Fruit fly (Drosophila melanogaster) whole organism, embryonic: Measurements from ENCODE around the gene CG43760.

ENCODE experiments used
- Bgb ChIP-seq: fragments of 200-800 bp; sonication (Bioruptor generic); IDR thresholded peaks from 2 replicates; pipeline ENCODE4 v1.3.6; 2022; ENCODE audit warnings: missing biosample characterization, missing genetic modification characterization; ENCODE audit not compliant: partially characterized antibody
- CG10267 ChIP-seq: fragments of 200-800 bp; sonication (Bioruptor generic); optimal IDR thresholded peaks from 2 replicates; lab custom pipeline; 2018; ENCODE audit warnings: missing biosample characterization, mild to moderate bottlenecking, missing genetic modification characterization, moderate library complexity
- CG12155 ChIP-seq: fragments of 200-800 bp; sonication (Bioruptor generic); optimal IDR thresholded peaks from 3 replicates; lab custom pipeline; 2016; ENCODE audit warnings: missing biosample characterization, missing genetic modification characterization
- CG13287 ChIP-seq: fragments of 200-800 bp; sonication (Bioruptor generic); IDR thresholded peaks from 2 replicates; pipeline ENCODE4 v1.3.6; 2022; ENCODE audit warnings: missing biosample characterization, missing genetic modification characterization; ENCODE audit not compliant: partially characterized antibody
- CG15073 ChIP-seq: fragments of 200-800 bp; sonication (Bioruptor generic); optimal IDR thresholded peaks from 2 replicates; lab custom pipeline; 2016; ENCODE audit warnings: missing biosample characterization, missing genetic modification characterization
- CG3163 ChIP-seq: fragments of 200-800 bp; sonication (Bioruptor generic); optimal IDR thresholded peaks from 3 replicates; lab custom pipeline; 2016; ENCODE audit warnings: missing biosample characterization, missing genetic modification characterization
- CG4360 ChIP-seq: fragments of 200-800 bp; sonication (Bioruptor generic); IDR thresholded peaks from 2 replicates; pipeline ENCODE4 v1.3.6; 2022; ENCODE audit warnings: missing biosample characterization, missing genetic modification characterization
- CG6254 ChIP-seq: fragments of 200-800 bp; sonication (Bioruptor generic); optimal IDR thresholded peaks from 3 replicates; lab custom pipeline; 2017; ENCODE audit warnings: mild to moderate bottlenecking, missing biosample characterization, missing genetic modification reagents, missing genetic modification characterization
- CG6791 ChIP-seq: fragments of 200-800 bp; sonication (Bioruptor generic); IDR thresholded peaks from 3 replicates; pipeline ENCODE4 v1.3.6; 2022; ENCODE audit warnings: missing biosample characterization, missing genetic modification characterization; ENCODE audit not compliant: partially characterized antibody
- CG7928 ChIP-seq: fragments of 200-800 bp; sonication (Bioruptor generic); optimal IDR thresholded peaks from 2 replicates; lab custom pipeline; 2017; ENCODE audit warnings: missing biosample characterization, mild to moderate bottlenecking, missing genetic modification characterization
- CG8924 ChIP-seq: fragments of 200-800 bp; optimal IDR thresholded peaks from 3 replicates; lab custom pipeline; 2019; ENCODE audit warnings: missing biosample characterization, mild to moderate bottlenecking, missing genetic modification characterization, moderate library complexity
- D19A ChIP-seq: fragments of 200-800 bp; optimal IDR thresholded peaks from 3 replicates; lab custom pipeline; 2019; ENCODE audit warnings: missing biosample characterization, mild to moderate bottlenecking, missing genetic modification characterization, moderate library complexity
- Deaf1 ChIP-seq: fragments of 200-800 bp; optimal IDR thresholded peaks from 3 replicates; lab custom pipeline; 2019; ENCODE audit warnings: missing biosample characterization, mild to moderate bottlenecking, missing genetic modification characterization, moderate library complexity
- Dp ChIP-seq: fragments of 200-800 bp; sonication (Bioruptor generic); optimal IDR thresholded peaks from 2 replicates; lab custom pipeline; 2018; ENCODE audit warnings: missing biosample characterization, mild to moderate bottlenecking, missing genetic modification characterization, moderate library complexity
- Elba2 ChIP-seq: fragments of 200-800 bp; sonication (Bioruptor generic); optimal IDR thresholded peaks from 3 replicates; lab custom pipeline; 2016; ENCODE audit warnings: missing biosample characterization, missing genetic modification characterization
- HLH3B ChIP-seq: fragments of 200-800 bp; sonication (Bioruptor generic); IDR thresholded peaks from 2 replicates; pipeline ENCODE4 v1.3.6; 2022; ENCODE audit warnings: missing biosample characterization, missing genetic modification characterization
- HmgD ChIP-seq: fragments of 200-800 bp; sonication (Bioruptor generic); optimal IDR thresholded peaks from 3 replicates; lab custom pipeline; 2016; ENCODE audit warnings: missing biosample characterization, missing genetic modification characterization
- HmgZ ChIP-seq: fragments of 200-800 bp; sonication (Bioruptor generic); optimal IDR thresholded peaks from 2 replicates; lab custom pipeline; 2018; ENCODE audit warnings: missing biosample characterization, mild to moderate bottlenecking, missing genetic modification characterization
- Nf-YB ChIP-seq: fragments of 200-800 bp; sonication (Bioruptor generic); optimal IDR thresholded peaks from 3 replicates; lab custom pipeline; 2019; ENCODE audit warnings: missing biosample characterization, mild to moderate bottlenecking, missing genetic modification characterization, moderate library complexity
- Trl ChIP-seq, 3 experiments: fragments of >200 bp in 2 of 3; fragments of 200-800 bp in 1 of 3; sonication (Bioruptor generic) in 1 of 3; optimal IDR thresholded peaks; 2 replicates in 1 of 3; 3 replicates in 2 of 3; lab custom pipeline; 2016 to 2017; ENCODE audit warnings: missing biosample characterization in 1 of 3, missing genetic modification characterization in 1 of 3
- bbx ChIP-seq: fragments of 200-800 bp; sonication (Bioruptor generic); IDR thresholded peaks from 2 replicates; pipeline ENCODE4 v1.3.6; 2022; ENCODE audit warnings: missing biosample characterization, missing genetic modification characterization; ENCODE audit not compliant: partially characterized antibody
- cg ChIP-seq: fragments of 200-800 bp; sonication (Bioruptor generic); optimal IDR thresholded peaks from 3 replicates; lab custom pipeline; 2019; ENCODE audit warnings: missing biosample characterization, mild to moderate bottlenecking, missing genetic modification characterization, moderate library complexity
- corto ChIP-seq: fragments of 200-800 bp; sonication (Bioruptor generic); optimal IDR thresholded peaks from 2 replicates; lab custom pipeline; 2016; ENCODE audit warnings: missing biosample characterization, mild to moderate bottlenecking, missing genetic modification characterization, moderate library complexity
- crol ChIP-seq: fragments of 200-800 bp; sonication (Bioruptor generic); IDR thresholded peaks from 2 replicates; pipeline ENCODE4 v1.3.6; 2022; ENCODE audit warnings: missing biosample characterization, missing genetic modification characterization
- fd102C ChIP-seq: fragments of 200-800 bp; sonication (Bioruptor generic); optimal IDR thresholded peaks from 2 replicates; lab custom pipeline; 2018; ENCODE audit warnings: missing biosample characterization, mild to moderate bottlenecking, missing genetic modification characterization, moderate library complexity
- gsb-n ChIP-seq: fragments of 200-800 bp; sonication (Bioruptor generic); optimal IDR thresholded peaks from 3 replicates; lab custom pipeline; 2018; ENCODE audit warnings: missing biosample characterization, mild to moderate bottlenecking, missing genetic modification characterization
- hbn ChIP-seq: fragments of 200-800 bp; sonication (Bioruptor generic); IDR thresholded peaks from 2 replicates; pipeline ENCODE4 v1.3.6; 2022; ENCODE audit warnings: missing biosample characterization, missing genetic modification characterization; ENCODE audit not compliant: partially characterized antibody
- insv ChIP-seq, 2 experiments: fragments of 200-800 bp; sonication (Bioruptor generic); optimal IDR thresholded peaks; 3 replicates each; lab custom pipeline; 2016 to 2018; ENCODE audit warnings: missing biosample characterization in 2 of 2, missing genetic modification characterization in 2 of 2
- kah ChIP-seq: fragments of 200-800 bp; sonication (Bioruptor generic); optimal IDR thresholded peaks from 2 replicates; lab custom pipeline; 2018; ENCODE audit warnings: missing biosample characterization, mild to moderate bottlenecking, missing genetic modification characterization
- kni ChIP-seq: fragments of 200-800 bp; sonication (Bioruptor generic); optimal IDR thresholded peaks from 3 replicates; lab custom pipeline; 2017; ENCODE audit warnings: mild to moderate bottlenecking, missing biosample characterization, missing genetic modification reagents, missing genetic modification characterization
- lbe ChIP-seq: fragments of 200-800 bp; sonication (Bioruptor generic); optimal IDR thresholded peaks from 2 replicates; lab custom pipeline; 2016; ENCODE audit warnings: missing biosample characterization, mild to moderate bottlenecking, missing genetic modification characterization
- pros ChIP-seq: fragments of 200-800 bp; sonication (Bioruptor generic); optimal IDR thresholded peaks from 3 replicates; lab custom pipeline; 2019; ENCODE audit warnings: missing biosample characterization, mild to moderate bottlenecking, missing genetic modification characterization, moderate library complexity
- psq ChIP-seq: fragments of 200-800 bp; sonication (Bioruptor generic); optimal IDR thresholded peaks from 2 replicates; lab custom pipeline; 2017; ENCODE audit warnings: missing biosample characterization, missing genetic modification characterization
- sd ChIP-seq: fragments of 200-800 bp; sonication (Bioruptor generic); optimal IDR thresholded peaks from 3 replicates; lab custom pipeline; 2018; ENCODE audit warnings: missing biosample characterization, mild to moderate bottlenecking, missing genetic modification characterization, moderate library complexity
- tna ChIP-seq: fragments of 200-800 bp; sonication (Bioruptor generic); IDR thresholded peaks from 2 replicates; pipeline ENCODE4 v1.3.6; 2022; ENCODE audit warnings: missing biosample characterization, missing genetic modification characterization; ENCODE audit not compliant: partially characterized antibody
- yki ChIP-seq: fragments of >200 bp; optimal IDR thresholded peaks from 3 replicates; lab custom pipeline; 2018
- zen ChIP-seq: fragments of 200-800 bp; sonication (Bioruptor generic); optimal IDR thresholded peaks from 3 replicates; lab custom pipeline; 2018; ENCODE audit warnings: missing biosample characterization, mild to moderate bottlenecking, missing genetic modification characterization, moderate library complexity

The CG43760 gene

DNA sequence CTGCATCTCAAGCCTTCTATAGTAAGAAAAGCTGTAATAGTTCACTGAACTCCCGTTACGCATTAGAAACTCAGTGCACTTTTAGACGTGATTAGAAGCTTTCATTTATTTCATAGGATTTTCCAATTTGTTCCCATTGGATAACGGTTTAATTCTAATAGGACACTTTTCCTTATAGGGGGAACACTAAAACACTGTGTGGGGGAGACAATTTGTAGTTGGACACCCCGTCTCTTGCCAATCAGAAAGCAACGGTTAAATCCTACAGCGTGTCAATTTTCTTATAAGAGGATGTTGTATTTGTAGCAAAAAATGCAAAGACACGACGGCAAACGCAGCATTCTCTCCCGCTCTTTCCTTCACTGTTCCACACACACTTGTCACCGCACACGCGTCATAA is 30.7 kb downstream of the CG43760 start:
- TF ChIP-seq Elba2 (GFP tag; lab: Kevin White, UChicago): peak; percentile 96
- TF ChIP-seq hbn: 0 out of 2 replicates have a peak, but pooled peaks have one; percentile 7
- peak; percentile 12 for TF ChIP-seq zen (tag; lab: Kevin White, UChicago)
- no peak for TF ChIP-seq CG6254 (GFP tag; lab: Kevin White, UChicago)
- TF ChIP-seq CG10267: no peak
- peak; percentile 77 to 98 for TF ChIP-seq insv (GFP tag; optimal IDR thresholded peaks at IDR 0.05; lab: Kevin White, UChicago)
- no peak for TF ChIP-seq CG15073

DNA sequence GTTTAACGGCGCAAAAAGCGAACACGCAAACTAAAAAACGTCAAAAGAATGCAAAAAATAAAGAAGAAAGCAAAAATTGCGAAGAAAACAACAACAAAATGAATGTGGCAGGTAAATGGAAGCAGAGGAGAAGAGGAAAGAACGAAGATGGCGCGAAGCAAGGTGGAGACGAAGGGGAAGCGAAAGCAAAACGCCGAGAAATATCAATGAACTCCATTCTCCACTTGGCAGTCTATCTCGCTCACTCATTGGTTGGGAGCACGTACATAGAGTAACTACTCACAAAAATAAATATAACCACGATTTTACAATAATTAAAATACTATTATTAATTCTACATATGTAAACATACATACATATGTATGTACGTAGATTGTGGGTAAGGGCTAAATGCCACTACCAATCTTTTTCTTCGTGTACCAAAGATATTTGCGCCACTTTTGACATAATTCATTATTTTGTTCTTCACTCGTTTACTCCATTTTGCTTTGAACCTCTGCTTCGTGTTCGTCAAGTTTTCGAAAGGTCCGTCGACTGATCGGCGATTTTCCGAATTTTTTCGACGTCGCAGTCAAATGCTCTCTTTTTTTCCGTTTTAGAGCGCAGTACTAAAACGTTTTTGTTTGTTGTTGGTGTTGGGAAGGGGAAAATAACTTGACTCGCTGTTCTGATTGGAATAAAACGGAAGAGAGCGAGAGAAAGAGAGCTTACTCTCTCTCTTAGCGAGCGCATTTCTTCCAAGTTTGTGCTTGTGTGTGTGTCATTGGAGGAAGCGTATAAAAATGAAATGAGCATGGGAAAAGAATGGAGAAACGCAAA is 31.4 kb downstream of the CG43760 start:
- TF ChIP-seq crol (GFP tag; lab: Robert Waterston, UW): peak; percentile 49
- TF ChIP-seq tna: no peak
- peak; percentile 66 for TF ChIP-seq cg
- no peak for TF ChIP-seq HLH3B
- peak; percentile 20 for TF ChIP-seq yki (lab: Kevin White, UChicago)
- peak; percentile 19; the same call in 1 of the 3 replicates for TF ChIP-seq CG6791
- peak; percentile 34 for TF ChIP-seq kah (GFP tag; lab: Kevin White, UChicago)
- TF ChIP-seq Dp (GFP tag; lab: Kevin White, UChicago): peak; percentile 1
- peak; percentile 9; the same call in 1 of the 2 replicates for TF ChIP-seq CG13287
- peak; percentile 39 for TF ChIP-seq corto (GFP tag; lab: Kevin White, UChicago)
- no peak for TF ChIP-seq CG8924 (tag; lab: Kevin White, UChicago)
- TF ChIP-seq HmgZ: no peak
- TF ChIP-seq kni: peak; percentile 65
- no peak for TF ChIP-seq CG7928 (GFP tag; lab: Kevin White, UChicago)
- TF ChIP-seq Trl (optimal IDR thresholded peaks at IDR 0.05; lab: Kevin White, UChicago): peak; percentile 82 to 91
- TF ChIP-seq Trl (GFP tag; optimal IDR thresholded peaks at IDR 0.05; lab: Kevin White, UChicago): no peak
- 0 out of 2 replicates have a peak, but pooled peaks have one; percentile 13 for TF ChIP-seq Bgb (GFP tag; lab: Robert Waterston, UW)
- peak; percentile 94 for TF ChIP-seq CG3163 (GFP tag; lab: Kevin White, UChicago)
- peak; percentile 48 for TF ChIP-seq CG12155 (GFP tag; lab: Kevin White, UChicago)
- peak; percentile 71 for TF ChIP-seq psq (GFP tag; lab: Kevin White, UChicago)
- no peak for TF ChIP-seq HmgD
- TF ChIP-seq lbe (GFP tag; lab: Kevin White, UChicago): peak; percentile 44
- TF ChIP-seq fd102C (GFP tag; lab: Kevin White, UChicago): no peak
- peak; percentile 73 for TF ChIP-seq CG4360 (GFP tag; lab: Robert Waterston, UW)
- TF ChIP-seq bbx (GFP tag; lab: Robert Waterston, UW): 0 out of 2 replicates have a peak, but pooled peaks have one; percentile 13
- peak; percentile 37 for TF ChIP-seq sd (tag; lab: Kevin White, UChicago)
- TF ChIP-seq Nf-YB: peak; percentile 51
- TF ChIP-seq pros (GFP tag; lab: Kevin White, UChicago): peak; percentile 38
- TF ChIP-seq hbn: 0 out of 2 replicates have a peak, but pooled peaks have one; percentile 23
- TF ChIP-seq Deaf1 (tag; lab: Kevin White, UChicago): peak; percentile 78
- peak; percentile 90 for TF ChIP-seq D19A (tag; lab: Kevin White, UChicago)
- TF ChIP-seq gsb-n (tag; lab: Kevin White, UChicago): peak; percentile 9
- TF ChIP-seq, all 482 proteins: peak for 24
